Worm (Caenorhabditis elegans) whole organism, L3 larva: ENCODE measurements around the gene egl-46.

Source experiments
- R02D3.7 ChIP-seq: fragments of 150-350 bp; optimal IDR thresholded peaks from 2 replicates; lab custom pipeline; 2014; ENCODE audit warnings: missing biosample characterization, missing genetic modification characterization
- ZK546.5 ChIP-seq: sonication (generic microtip); optimal IDR thresholded peaks from 2 replicates; lab custom pipeline; 2017; ENCODE audit warnings: missing biosample characterization, missing genetic modification characterization
- aly-2 ChIP-seq: fragments of 150-350 bp; optimal IDR thresholded peaks from 2 replicates; lab custom pipeline; 2014; ENCODE audit warnings: missing biosample characterization, missing genetic modification characterization
- ceh-16 ChIP-seq: sonication (generic microtip); optimal IDR thresholded peaks from 2 replicates; lab custom pipeline; 2017; ENCODE audit warnings: missing biosample characterization, missing genetic modification characterization
- ceh-9 ChIP-seq: sonication (generic microtip); optimal IDR thresholded peaks from 2 replicates; lab custom pipeline; 2018; ENCODE audit warnings: missing biosample characterization, missing genetic modification characterization
- daf-12 ChIP-seq: fragments of 150-350 bp; optimal IDR thresholded peaks from 2 replicates; lab custom pipeline; 2014; ENCODE audit warnings: missing biosample characterization, missing genetic modification reagents, missing genetic modification characterization
- egl-5 ChIP-seq: fragments of 150-350 bp; optimal IDR thresholded peaks from 2 replicates; lab custom pipeline; 2017; ENCODE audit warnings: missing biosample characterization, missing genetic modification reagents, missing genetic modification characterization, inconsistent platforms
- elt-3 ChIP-seq, 3 experiments: fragments of 150-350 bp in 1 of 3; sonication (generic microtip) in 2 of 3; optimal IDR thresholded peaks; 2 replicates in 2 of 3; 4 replicates in 1 of 3; lab custom pipeline; 2014 to 2017; ENCODE audit warnings: missing biosample characterization in 3 of 3, missing genetic modification characterization in 3 of 3
- eor-1 ChIP-seq, 2 experiments: fragments of 150-350 bp; optimal IDR thresholded peaks; 2 replicates each; lab custom pipeline; 2014 to 2018; ENCODE audit warnings: missing biosample characterization in 2 of 2, missing genetic modification characterization in 2 of 2
- fkh-10 ChIP-seq: sonication (generic microtip); optimal IDR thresholded peaks from 2 replicates; lab custom pipeline; 2017; ENCODE audit warnings: missing biosample characterization, missing genetic modification reagents, missing genetic modification characterization
- fkh-2 ChIP-seq: fragments of 150-350 bp; optimal IDR thresholded peaks from 2 replicates; lab custom pipeline; 2014; ENCODE audit warnings: missing biosample characterization, missing genetic modification reagents, missing genetic modification characterization
- lsy-12 ChIP-seq: sonication (generic microtip); optimal IDR thresholded peaks from 2 replicates; lab custom pipeline; 2016; ENCODE audit warnings: mild to moderate bottlenecking, missing genetic modification characterization, missing compliant biosample characterization
- nhr-11 ChIP-seq: fragments of 150-350 bp; optimal IDR thresholded peaks from 2 replicates; lab custom pipeline; 2014; ENCODE audit warnings: missing biosample characterization, missing genetic modification characterization
- nhr-25 ChIP-seq: sonication (generic microtip); optimal IDR thresholded peaks from 2 replicates; lab custom pipeline; 2017; ENCODE audit warnings: missing biosample characterization, missing genetic modification characterization
- nhr-67 ChIP-seq: fragments of 150-350 bp; optimal IDR thresholded peaks from 2 replicates; lab custom pipeline; 2014; ENCODE audit warnings: missing biosample characterization, missing genetic modification characterization
- skn-1 ChIP-seq: fragments of 150-350 bp; optimal IDR thresholded peaks from 2 replicates; lab custom pipeline; 2014; ENCODE audit warnings: missing biosample characterization, missing genetic modification characterization
- snpc-4 ChIP-seq: fragments of 150-350 bp; optimal IDR thresholded peaks from 2 replicates; lab custom pipeline; 2014; ENCODE audit warnings: missing biosample characterization, missing genetic modification characterization
- tbx-2 ChIP-seq: sonication (generic microtip); optimal IDR thresholded peaks from 2 replicates; lab custom pipeline; 2016; ENCODE audit warnings: mild to moderate bottlenecking, missing genetic modification characterization, missing compliant biosample characterization
- unc-62 ChIP-seq: fragments of 150-350 bp; sonication (generic microtip); optimal IDR thresholded peaks from 4 replicates; lab custom pipeline; 2014; ENCODE audit warnings: missing biosample characterization, missing genetic modification reagents, missing genetic modification characterization
- ztf-11 ChIP-seq: fragments of 150-350 bp; optimal IDR thresholded peaks from 2 replicates; lab custom pipeline; 2014; ENCODE audit warnings: missing biosample characterization, missing genetic modification characterization
- ztf-4 ChIP-seq: fragments of 150-350 bp; optimal IDR thresholded peaks from 2 replicates; lab custom pipeline; 2014; ENCODE audit warnings: missing biosample characterization, missing genetic modification characterization

egl-46 gene

ce11 chrV:6631866-6632265 lies 49.5 kb downstream of the egl-46 start:
- no peak for TF ChIP-seq ceh-16 (tag; lab: Kevin White, UChicago)
- no peak for TF ChIP-seq tbx-2 (tag; lab: Kevin White, UChicago)
- TF ChIP-seq nhr-67 (tag; lab: Kevin White, UChicago) = no peak
- TF ChIP-seq fkh-2 (tag; lab: Kevin White, UChicago) = no peak
- no peak for TF ChIP-seq ztf-4
- no peak for TF ChIP-seq egl-5 (tag; lab: Kevin White, UChicago)
- no peak for TF ChIP-seq aly-2 (tag; lab: Kevin White, UChicago)
- TF ChIP-seq ztf-11 (tag; lab: Kevin White, UChicago) = no peak
- TF ChIP-seq snpc-4 (tag; lab: Kevin White, UChicago) = no peak
- no peak for TF ChIP-seq nhr-25
- no peak for TF ChIP-seq R02D3.7 (tag; lab: Kevin White, UChicago)
- TF ChIP-seq ZK546.5 (tag; lab: Kevin White, UChicago) = no peak
- TF ChIP-seq ceh-9 (tag; lab: Kevin White, UChicago) = no peak
- TF ChIP-seq skn-1 (tag; lab: Kevin White, UChicago) = no peak
- no peak for TF ChIP-seq elt-3 (tag; optimal IDR thresholded peaks at IDR 0.05; lab: Kevin White, UChicago)
- no peak for TF ChIP-seq eor-1 (tag; optimal IDR thresholded peaks at IDR 0.05; lab: Kevin White, UChicago)
- TF ChIP-seq lsy-12 = no peak
- TF ChIP-seq unc-62 (GFP tag; lab: Kevin White, UChicago) = no peak

- no peak for TF ChIP-seq daf-12
- TF ChIP-seq nhr-11 (tag; lab: Kevin White, UChicago) = peak; percentile 70
- TF ChIP-seq fkh-10 (GFP tag; lab: Kevin White, UChicago) = peak; percentile 13
- TF ChIP-seq, all 47 proteins: peak for 2
These were observed 50.6 kb downstream of the egl-46 start for ce11 chrV:6630769-6631168.
